Worm (Caenorhabditis elegans): ENCODE data around the gene ZK742.4.

ZK742.4 gene

DNA sequence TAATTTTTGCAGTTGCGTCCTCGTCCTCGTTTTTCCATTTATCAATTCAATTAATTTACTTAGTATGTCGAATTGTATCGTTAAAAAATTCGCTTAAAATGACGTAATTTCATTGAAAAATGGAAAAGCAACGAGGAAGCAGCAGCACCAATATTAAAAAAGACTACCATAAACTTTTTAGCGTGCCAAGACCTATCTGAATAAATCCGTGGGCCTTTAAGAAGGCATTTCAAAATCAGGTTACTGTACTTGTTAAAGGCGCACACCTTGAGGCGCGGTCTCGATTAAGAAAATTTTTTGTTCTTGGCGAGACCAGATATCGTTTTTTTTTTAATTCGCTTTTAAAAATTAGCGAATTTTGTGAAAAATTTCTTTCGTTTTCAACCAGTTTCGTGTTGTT is 37.9 kb downstream of the ZK742.4 start:
- TF ChIP-seq lin-13 (GFP tag; optimal IDR thresholded peaks at IDR 0.05) (no peak), ces-1 (GFP tag; optimal IDR thresholded peaks at IDR 0.05) (no peak), C34B4.2 (tag; optimal IDR thresholded peaks at IDR 0.05) (no peak), fkh-8 (tag; optimal IDR thresholded peaks at IDR 0.05) (no peak), rnt-1 (tag; optimal IDR thresholded peaks at IDR 0.05) (no peak)

DNA sequence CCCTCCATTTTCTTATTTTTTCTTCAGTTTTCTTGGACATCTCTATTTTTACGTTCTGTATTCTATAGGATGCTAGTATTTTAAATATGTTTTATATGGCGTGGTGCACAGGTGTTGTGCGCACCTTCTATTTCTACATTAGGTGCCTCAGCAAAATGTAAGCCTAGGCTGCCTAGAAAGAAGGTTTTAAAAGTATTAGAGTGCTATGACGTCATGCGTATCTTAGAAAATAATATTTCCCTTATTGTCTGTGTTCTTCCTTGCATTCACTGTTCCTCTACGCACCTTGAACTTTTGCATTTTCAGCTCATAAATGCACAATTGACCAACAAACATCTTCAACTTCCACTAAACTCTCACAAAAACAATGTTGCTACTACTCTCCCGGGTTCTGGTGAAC is 40.6 kb downstream of the ZK742.4 start, which contains the start of gene frpr-3:
TSS of gene frpr-3 (plus strand) at position 301 of the 400 bp plus-strand sequence.
- TF ChIP-seq nhr-47 (tag; optimal IDR thresholded peaks at IDR 0.05) (no peak), pqm-1 (tag; optimal IDR thresholded peaks at IDR 0.05) (no peak), efl-3 (GFP tag; optimal IDR thresholded peaks at IDR 0.05) (no peak), nhr-90 (tag; optimal IDR thresholded peaks at IDR 0.05; ENCODE audit: poor library complexity) (no peak), pax-3 (tag; optimal IDR thresholded peaks at IDR 0.05) (no peak), aha-1 (tag; optimal IDR thresholded peaks at IDR 0.05) (no peak), unc-62 (GFP tag; optimal IDR thresholded peaks at IDR 0.05) (no peak), ets-5 (GFP tag; IDR thresholded peaks at IDR 0.05) (no peak), dsc-1 (tag; optimal IDR thresholded peaks at IDR 0.05) (no peak), alr-1 (tag; optimal IDR thresholded peaks at IDR 0.05; ENCODE audit: borderline replicate concordance) (no peak), hlh-4 (tag; optimal IDR thresholded peaks at IDR 0.05) (no peak), ceh-90 (tag; optimal IDR thresholded peaks at IDR 0.05) (no peak), fkh-8 (tag; optimal IDR thresholded peaks at IDR 0.05) (no peak), mep-1 (tag; optimal IDR thresholded peaks at IDR 0.05) (no peak), fos-1 (tag; optimal IDR thresholded peaks at IDR 0.05) (no peak), ztf-4 (tag; optimal IDR thresholded peaks at IDR 0.05) (no peak), elt-3 (tag; optimal IDR thresholded peaks at IDR 0.05) (no peak), unc-98 (GFP tag; IDR thresholded peaks at IDR 0.05) (no peak), hlh-17 (GFP tag; optimal IDR thresholded peaks at IDR 0.05; ENCODE audit: borderline replicate concordance) (no peak)

DNA sequence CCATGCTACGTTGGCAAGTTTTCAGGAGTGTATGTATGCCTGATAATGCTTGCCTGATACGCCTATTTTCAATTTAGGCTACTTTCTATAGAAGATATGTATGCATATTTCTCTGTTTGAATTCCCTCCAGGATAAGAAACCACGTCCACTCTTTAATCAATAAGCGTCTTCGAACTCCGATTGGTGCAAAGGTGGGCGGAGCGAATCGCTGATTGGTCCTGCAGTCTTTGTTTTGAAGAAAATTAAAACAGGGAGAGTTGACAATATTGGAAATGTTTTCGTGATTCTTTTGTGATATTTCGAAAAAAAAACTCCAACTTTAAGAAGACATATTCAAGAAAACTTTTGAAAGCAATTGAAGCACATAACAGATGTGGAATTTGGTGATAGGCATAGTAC is 49.7 kb downstream of the ZK742.4 start:
- TF ChIP-seq lin-35 (GFP tag; optimal IDR thresholded peaks at IDR 0.05) (no peak), ceh-8 (GFP tag; optimal IDR thresholded peaks at IDR 0.05) (no peak), fos-1 (tag; optimal IDR thresholded peaks at IDR 0.05) (no peak), fkh-10 (GFP tag; optimal IDR thresholded peaks at IDR 0.05) (no peak), lin-14 (GFP tag; optimal IDR thresholded peaks at IDR 0.05) (no peak), pax-3 (tag; optimal IDR thresholded peaks at IDR 0.05) (no peak), unc-98 (GFP tag; IDR thresholded peaks at IDR 0.05) (no peak), ceh-90 (tag; optimal IDR thresholded peaks at IDR 0.05) (no peak), lin-15B (tag; optimal IDR thresholded peaks at IDR 0.05) (no peak), unc-130 (tag; optimal IDR thresholded peaks at IDR 0.05) (no peak), swsn-7 (tag; optimal IDR thresholded peaks at IDR 0.05) (no peak), sox-4 (tag; optimal IDR thresholded peaks at IDR 0.05) (no peak), isw-1 (GFP tag; IDR thresholded peaks at IDR 0.05) (no peak), skn-1 (tag; optimal IDR thresholded peaks at IDR 0.05) (no peak), nhr-237 (tag; optimal IDR thresholded peaks at IDR 0.05) (no peak), nhr-11 (tag; optimal IDR thresholded peaks at IDR 0.05) (no peak), hpl-2 (GFP tag; optimal IDR thresholded peaks at IDR 0.05) (no peak), fkh-8 (tag; optimal IDR thresholded peaks at IDR 0.05) (no peak)
